Worm (Caenorhabditis elegans): ENCODE measurements around the gene cyp-23A1.

ce11 chrII:4540631-4541030 is 28.6 kb downstream of the cyp-23A1 start, which contains the start of gene sra-36:
- TF ChIP-seq nhr-237 (tag; optimal IDR thresholded peaks at IDR 0.05) (no peak), nhr-28 (tag; optimal IDR thresholded peaks at IDR 0.05) (no peak), zag-1 (tag; optimal IDR thresholded peaks at IDR 0.05) (no peak), ztf-11 (tag; optimal IDR thresholded peaks at IDR 0.05) (no peak), daf-12 (tag; optimal IDR thresholded peaks at IDR 0.05) (no peak), egl-27 (tag; optimal IDR thresholded peaks at IDR 0.05) (no peak), mdl-1 (tag; optimal IDR thresholded peaks at IDR 0.05) (no peak), nhr-12 (tag; optimal IDR thresholded peaks at IDR 0.05) (no peak), nhr-25 (tag; optimal IDR thresholded peaks at IDR 0.05) (no peak), jun-1 (tag; optimal IDR thresholded peaks at IDR 0.05) (no peak), nfya-1 (tag; optimal IDR thresholded peaks at IDR 0.05; ENCODE audit: insufficient read depth) (no peak)
